Fruit fly (Drosophila melanogaster) whole organism, prepupa: ENCODE results near the gene Tim9b.

Experiments used
- CG10669 ChIP-seq: fragments of 200-800 bp; sonication (Bioruptor generic); optimal IDR thresholded peaks from 3 replicates; lab custom pipeline; 2018; ENCODE audit warnings: missing biosample characterization, mild to moderate bottlenecking, missing genetic modification characterization, moderate library complexity
- CG34406 ChIP-seq: fragments of 200-800 bp; sonication (Bioruptor generic); optimal IDR thresholded peaks from 3 replicates; lab custom pipeline; 2016; ENCODE audit warnings: missing biosample characterization, missing genetic modification characterization
- CG3919 ChIP-seq: fragments of 200-800 bp; sonication (Bioruptor generic); optimal IDR thresholded peaks from 3 replicates; lab custom pipeline; 2016; ENCODE audit warnings: missing biosample characterization, missing genetic modification characterization
- CG4318 ChIP-seq: fragments of 200-800 bp; sonication (Bioruptor generic); optimal IDR thresholded peaks from 3 replicates; lab custom pipeline; 2017; ENCODE audit warnings: missing biosample characterization, mild to moderate bottlenecking, missing genetic modification characterization
- CG6854 ChIP-seq: fragments of 200-800 bp; sonication (Bioruptor generic); optimal IDR thresholded peaks from 2 replicates; lab custom pipeline; 2017; ENCODE audit warnings: missing biosample characterization, mild to moderate bottlenecking, missing genetic modification characterization
- Eip75B ChIP-seq: fragments of 200-800 bp; sonication (Bioruptor generic); optimal IDR thresholded peaks from 3 replicates; lab custom pipeline; 2016; ENCODE audit warnings: missing biosample characterization, missing genetic modification characterization
- Eip78C ChIP-seq: fragments of 200-800 bp; sonication (Bioruptor generic); peaks from one replicate; lab custom pipeline; 2016; ENCODE audit warnings: missing biosample characterization, missing genetic modification characterization
- Eip93F ChIP-seq: fragments of 200-800 bp; sonication (Bioruptor generic); optimal IDR thresholded peaks from 2 replicates; lab custom pipeline; 2016; ENCODE audit warnings: missing biosample characterization, mild to moderate bottlenecking, missing genetic modification characterization
- Lpt ChIP-seq: fragments of 200-800 bp; sonication (Bioruptor generic); optimal IDR thresholded peaks from 3 replicates; lab custom pipeline; 2016; ENCODE audit warnings: missing biosample characterization, missing genetic modification characterization
- OdsH ChIP-seq: fragments of 200-800 bp; sonication (Bioruptor generic); optimal IDR thresholded peaks from 3 replicates; lab custom pipeline; 2016; ENCODE audit warnings: missing biosample characterization, missing genetic modification characterization
- dac ChIP-seq: fragments of 200-800 bp; sonication (Bioruptor generic); optimal IDR thresholded peaks from 2 replicates; lab custom pipeline; 2017; ENCODE audit warnings: missing biosample characterization, mild to moderate bottlenecking, missing genetic modification characterization
- esn ChIP-seq: fragments of 200-800 bp; sonication (Bioruptor generic); optimal IDR thresholded peaks from 2 replicates; lab custom pipeline; 2016; ENCODE audit warnings: missing biosample characterization, mild to moderate bottlenecking, missing genetic modification characterization, moderate library complexity
- vri ChIP-seq: fragments of 200-800 bp; sonication (Bioruptor generic); optimal IDR thresholded peaks from 3 replicates; lab custom pipeline; 2016; ENCODE audit warnings: missing biosample characterization, mild to moderate bottlenecking, missing genetic modification characterization

- TF ChIP-seq Lpt (GFP tag; lab: Kevin White, UChicago) = no peak
- no peak for TF ChIP-seq CG3919 (GFP tag; lab: Kevin White, UChicago)
- no peak for TF ChIP-seq Eip75B
- TF ChIP-seq dac (GFP tag; lab: Kevin White, UChicago) = no peak
- no peak for TF ChIP-seq CG34406 (GFP tag; lab: Kevin White, UChicago)
- no peak for TF ChIP-seq esn
- no peak for TF ChIP-seq vri (GFP tag; lab: Kevin White, UChicago)
- no peak for TF ChIP-seq CG6854 (GFP tag; lab: Kevin White, UChicago)
- TF ChIP-seq Eip93F (GFP tag; lab: Kevin White, UChicago) = no peak
- no peak for TF ChIP-seq Eip78C (GFP tag; lab: Kevin White, UChicago)
- no peak for TF ChIP-seq OdsH (GFP tag; lab: Kevin White, UChicago)
- no peak for TF ChIP-seq CG4318
- no peak for TF ChIP-seq CG10669
Measured at dm6 chrX:19595862-19596261, 22.5 kb downstream of the Tim9b start.
